Fruit fly (Drosophila melanogaster): ENCODE measurements around the gene knk.

DNA sequence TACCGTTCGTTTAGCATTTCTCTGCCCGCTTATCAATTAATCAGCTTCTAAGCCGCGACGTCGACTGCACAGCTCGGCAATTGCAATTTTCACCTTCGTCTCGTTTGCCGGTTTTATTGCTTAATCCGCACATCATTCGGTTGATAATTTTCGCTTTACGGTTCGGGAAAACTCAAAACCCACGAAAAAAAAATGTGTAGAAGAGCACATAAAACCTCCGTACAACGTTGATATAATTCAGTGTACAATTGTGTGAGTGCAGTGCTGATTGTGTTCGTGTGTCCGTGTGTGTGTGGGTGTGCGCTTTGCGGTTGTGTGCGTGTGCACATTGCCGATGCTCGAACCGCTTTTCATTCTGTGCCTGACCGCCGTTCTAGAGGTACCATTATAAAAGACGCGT is 13.3 kb downstream of the knk start, which contains the start of gene CAH7:
- no peak for TF ChIP-seq CG8478 (optimal IDR thresholded peaks at IDR 0.05)
- no peak for TF ChIP-seq pan (optimal IDR thresholded peaks at IDR 0.05)
- TF ChIP-seq usp (GFP tag; optimal IDR thresholded peaks at IDR 0.05): no peak
- no peak for TF ChIP-seq Dll (optimal IDR thresholded peaks at IDR 0.05)

All from whole organism.